Worm (Caenorhabditis elegans) whole organism, L2 larva: ENCODE data around the gene gtbp-1.
A peak's percentile ranks its signal among the peaks of the same experiment; 100 is the strongest.

ENCODE experiments used
- C34F6.9 ChIP-seq: fragments of 150-350 bp; optimal IDR thresholded peaks from 2 replicates; lab custom pipeline; 2014; ENCODE audit warnings: missing biosample characterization, missing genetic modification characterization
- F13H6.1 ChIP-seq: sonication (generic microtip); optimal IDR thresholded peaks from 2 replicates; lab custom pipeline; 2016; ENCODE audit warnings: missing genetic modification characterization, missing compliant biosample characterization
- R02D3.7 ChIP-seq: fragments of 150-350 bp; optimal IDR thresholded peaks from 2 replicates; lab custom pipeline; 2014; ENCODE audit warnings: missing biosample characterization, missing genetic modification characterization
- Y55F3AM.14 ChIP-seq: fragments of 200-800 bp; sonication (Bioruptor generic); optimal IDR thresholded peaks from 2 replicates; lab custom pipeline; 2018; ENCODE audit warnings: mild to moderate bottlenecking, missing genetic modification characterization, missing compliant biosample characterization
- alr-1 ChIP-seq: fragments of 150-350 bp; optimal IDR thresholded peaks from 2 replicates; lab custom pipeline; 2014; ENCODE audit warnings: missing biosample characterization, missing genetic modification characterization
- aly-2 ChIP-seq: fragments of 150-350 bp; optimal IDR thresholded peaks from 2 replicates; lab custom pipeline; 2014; ENCODE audit warnings: missing biosample characterization, missing genetic modification characterization
- blmp-1 ChIP-seq: sonication (generic microtip); optimal IDR thresholded peaks from 2 replicates; lab custom pipeline; 2017; ENCODE audit warnings: missing genetic modification characterization, mild to moderate bottlenecking, missing compliant biosample characterization, antibody characterized with exemption, moderate library complexity; ENCODE audit not compliant: insufficient read depth
- ceh-82 ChIP-seq: fragments of 150-350 bp; optimal IDR thresholded peaks from 2 replicates; lab custom pipeline; 2014; ENCODE audit warnings: missing biosample characterization, missing genetic modification characterization
- crh-2 ChIP-seq: sonication (generic microtip); optimal IDR thresholded peaks from 2 replicates; lab custom pipeline; 2017; ENCODE audit warnings: missing biosample characterization, missing genetic modification characterization
- dmd-4 ChIP-seq: sonication (generic microtip); optimal IDR thresholded peaks from 2 replicates; lab custom pipeline; 2017; ENCODE audit warnings: missing biosample characterization, missing genetic modification characterization
- egl-27 ChIP-seq: sonication (generic microtip); optimal IDR thresholded peaks from 3 replicates; lab custom pipeline; 2017; ENCODE audit warnings: missing biosample characterization, missing genetic modification reagents, missing genetic modification characterization
- elt-1 ChIP-seq: fragments of 150-350 bp; optimal IDR thresholded peaks from 2 replicates; lab custom pipeline; 2014; ENCODE audit warnings: missing biosample characterization, missing genetic modification characterization
- elt-3 ChIP-seq: sonication (generic microtip); optimal IDR thresholded peaks from 2 replicates; lab custom pipeline; 2017; ENCODE audit warnings: missing biosample characterization, missing genetic modification characterization
- fos-1 ChIP-seq: fragments of 150-350 bp; optimal IDR thresholded peaks from 2 replicates; lab custom pipeline; 2014; ENCODE audit warnings: missing biosample characterization, missing genetic modification characterization
- gmeb-1 ChIP-seq: fragments of 150-350 bp; optimal IDR thresholded peaks from 2 replicates; lab custom pipeline; 2014; ENCODE audit warnings: missing biosample characterization, missing genetic modification characterization
- lin-11 ChIP-seq: fragments of 150-350 bp; sonication (generic microtip); optimal IDR thresholded peaks from 2 replicates; lab custom pipeline; 2014; ENCODE audit warnings: missing biosample characterization, missing genetic modification characterization, inconsistent platforms, mixed read lengths
- lin-13 ChIP-seq: fragments of 150-350 bp; optimal IDR thresholded peaks from 2 replicates; lab custom pipeline; 2014; ENCODE audit warnings: missing biosample characterization, missing genetic modification reagents, missing genetic modification characterization
- lin-39 ChIP-seq: fragments of 150-350 bp; optimal IDR thresholded peaks from 2 replicates; lab custom pipeline; 2014; ENCODE audit warnings: missing biosample characterization, missing genetic modification reagents, missing genetic modification characterization
- lsy-2 ChIP-seq, 2 experiments: fragments of 150-350 bp in 1 of 2; sonication (generic microtip) in 1 of 2; optimal IDR thresholded peaks; 2 replicates each; lab custom pipeline; 2014 to 2017; ENCODE audit warnings: missing biosample characterization in 2 of 2, missing genetic modification characterization in 2 of 2
- mab-5 ChIP-seq: fragments of 150-350 bp; optimal IDR thresholded peaks from 2 replicates; lab custom pipeline; 2014; ENCODE audit warnings: missing biosample characterization, missing genetic modification characterization
- mbf-1 ChIP-seq: sonication (generic microtip); optimal IDR thresholded peaks from 2 replicates; lab custom pipeline; 2017; ENCODE audit warnings: missing biosample characterization, missing genetic modification characterization
- mdl-1 ChIP-seq, 2 experiments: fragments of 150-350 bp in 1 of 2; sonication (generic microtip) in 1 of 2; optimal IDR thresholded peaks; 2 replicates each; lab custom pipeline; 2017; ENCODE audit warnings: missing biosample characterization in 2 of 2, missing genetic modification characterization in 2 of 2
- nhr-10 ChIP-seq: sonication (generic microtip); optimal IDR thresholded peaks from 2 replicates; lab custom pipeline; 2017; ENCODE audit warnings: missing biosample characterization, missing genetic modification characterization
- nhr-11 ChIP-seq: fragments of 150-350 bp; optimal IDR thresholded peaks from 2 replicates; lab custom pipeline; 2014; ENCODE audit warnings: missing biosample characterization, missing genetic modification characterization
- nhr-12 ChIP-seq: fragments of 150-350 bp; optimal IDR thresholded peaks from 2 replicates; lab custom pipeline; 2014; ENCODE audit warnings: missing biosample characterization, missing genetic modification characterization
- nhr-25 ChIP-seq: fragments of 150-350 bp; sonication (generic microtip); optimal IDR thresholded peaks from 3 replicates; lab custom pipeline; 2014; ENCODE audit warnings: missing biosample characterization, missing genetic modification characterization
- nhr-77 ChIP-seq: fragments of 150-350 bp; optimal IDR thresholded peaks from 2 replicates; lab custom pipeline; 2014; ENCODE audit warnings: missing biosample characterization, missing genetic modification characterization
- peb-1 ChIP-seq: fragments of 150-350 bp; optimal IDR thresholded peaks from 2 replicates; lab custom pipeline; 2014; ENCODE audit warnings: missing biosample characterization, missing genetic modification characterization
- sem-4 ChIP-seq: fragments of 150-350 bp; optimal IDR thresholded peaks from 2 replicates; lab custom pipeline; 2014; ENCODE audit warnings: missing biosample characterization, missing genetic modification reagents, missing genetic modification characterization
- skn-1 ChIP-seq: sonication (generic microtip); optimal IDR thresholded peaks from 2 replicates; lab custom pipeline; 2017; ENCODE audit warnings: missing biosample characterization, missing genetic modification characterization
- sma-3 ChIP-seq: sonication (generic microtip); optimal IDR thresholded peaks from 2 replicates; lab custom pipeline; 2016; ENCODE audit warnings: missing genetic modification reagents, missing genetic modification characterization, missing compliant biosample characterization
- sma-9 ChIP-seq, 2 experiments: fragments of 150-350 bp in 1 of 2; sonication (generic microtip) in 1 of 2; optimal IDR thresholded peaks; 2 replicates each; lab custom pipeline; 2014 to 2016; ENCODE audit warnings: missing genetic modification characterization in 2 of 2, mild to moderate bottlenecking in 1 of 2, missing biosample characterization in 1 of 2, missing compliant biosample characterization in 1 of 2, missing genetic modification reagents in 1 of 2, moderate library complexity in 1 of 2
- ztf-1 ChIP-seq: fragments of 200-800 bp; sonication (Bioruptor generic); conservative IDR thresholded peaks from 2 replicates; pipeline ENCODE4 v1.3.6; 2022; ENCODE audit warnings: missing genetic modification characterization, missing compliant biosample characterization
- ztf-4 ChIP-seq: fragments of 150-350 bp; optimal IDR thresholded peaks from 2 replicates; lab custom pipeline; 2014; ENCODE audit warnings: missing biosample characterization, missing genetic modification characterization

Gene gtbp-1

ce11 chrIV:10151439-10151997 lies 22.8 kb upstream of the gtbp-1 start, which contains the start of gene copg-1 (continued):
- TF ChIP-seq ztf-4 (tag; lab: Kevin White, UChicago), result no peak
- TF ChIP-seq lin-11 (tag; lab: Kevin White, UChicago), result no peak
- TF ChIP-seq fos-1 (tag; lab: Kevin White, UChicago), result peak; percentile 5
- peak; percentile 69 for TF ChIP-seq sma-9 (GFP tag; optimal IDR thresholded peaks at IDR 0.05; lab: Kevin White, UChicago)
- no peak for TF ChIP-seq sma-9 (tag; optimal IDR thresholded peaks at IDR 0.05; lab: Kevin White, UChicago)
- TF ChIP-seq lin-39 (tag; lab: Kevin White, UChicago), result no peak
- no peak for TF ChIP-seq elt-1 (tag; lab: Kevin White, UChicago)
- no peak for TF ChIP-seq elt-3 (tag; lab: Kevin White, UChicago)
- TF ChIP-seq, all 48 proteins: peak for 12

DNA sequence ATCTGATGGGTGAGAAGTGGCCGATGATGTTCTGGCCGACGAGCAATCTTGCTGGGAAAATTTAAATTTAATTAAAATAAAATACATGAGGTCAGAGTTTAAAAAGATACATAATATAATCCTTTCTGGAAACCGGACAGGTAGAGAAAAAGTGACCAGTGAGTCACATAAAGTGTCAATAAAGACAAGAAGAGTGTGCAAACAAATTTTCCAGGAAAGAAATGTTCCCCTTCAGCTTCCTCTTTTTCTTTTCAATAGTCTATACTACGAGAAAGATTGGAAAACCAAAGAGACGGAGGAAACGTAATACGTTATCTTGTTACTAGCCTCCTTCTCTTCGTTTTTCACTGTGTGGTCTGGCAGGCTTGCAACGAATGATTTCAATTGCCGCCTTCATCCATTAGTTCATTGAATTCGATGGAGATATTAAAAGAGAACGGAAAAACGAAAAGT lies 21.8 kb upstream of the gtbp-1 start, which contains the start of gene tsp-12:
Gene tsp-12, minus strand, starts transcription at position 51 of the 453 bp plus-strand sequence.
- TF ChIP-seq nhr-25 (tag; lab: Kevin White, UChicago) (no peak), sma-9 (GFP tag; optimal IDR thresholded peaks at IDR 0.05; lab: Kevin White, UChicago) (no peak), sma-9 (tag; optimal IDR thresholded peaks at IDR 0.05; lab: Kevin White, UChicago) (no peak), skn-1 (tag; lab: Kevin White, UChicago) (no peak), aly-2 (tag; lab: Kevin White, UChicago) (no peak), lin-13 (GFP tag; lab: Kevin White, UChicago) (peak; percentile 23), C34F6.9 (peak; percentile 2), nhr-77 (tag; lab: Kevin White, UChicago) (no peak), dmd-4 (tag; lab: Kevin White, UChicago) (no peak), alr-1 (tag; lab: Kevin White, UChicago) (no peak), nhr-12 (no peak), elt-1 (tag; lab: Kevin White, UChicago) (no peak), nhr-10 (tag; lab: Kevin White, UChicago) (no peak), mbf-1 (tag; lab: Kevin White, UChicago) (no peak), sem-4 (no peak), mab-5 (tag; lab: Kevin White, UChicago) (no peak), nhr-11 (tag; lab: Kevin White, UChicago) (no peak), ceh-82 (tag; lab: Kevin White, UChicago) (no peak), elt-3 (tag; lab: Kevin White, UChicago) (no peak), blmp-1 (tag; lab: Kevin White, UChicago) (no peak), lin-11 (tag; lab: Kevin White, UChicago) (no peak), lin-39 (tag; lab: Kevin White, UChicago) (no peak), F13H6.1 (tag; lab: Kevin White, UChicago) (peak; percentile 51), R02D3.7 (no peak), Y55F3AM.14 (GFP tag; lab: Kevin White, UChicago) (no peak)
- TF ChIP-seq, all 48 proteins: peak for 3

DNA sequence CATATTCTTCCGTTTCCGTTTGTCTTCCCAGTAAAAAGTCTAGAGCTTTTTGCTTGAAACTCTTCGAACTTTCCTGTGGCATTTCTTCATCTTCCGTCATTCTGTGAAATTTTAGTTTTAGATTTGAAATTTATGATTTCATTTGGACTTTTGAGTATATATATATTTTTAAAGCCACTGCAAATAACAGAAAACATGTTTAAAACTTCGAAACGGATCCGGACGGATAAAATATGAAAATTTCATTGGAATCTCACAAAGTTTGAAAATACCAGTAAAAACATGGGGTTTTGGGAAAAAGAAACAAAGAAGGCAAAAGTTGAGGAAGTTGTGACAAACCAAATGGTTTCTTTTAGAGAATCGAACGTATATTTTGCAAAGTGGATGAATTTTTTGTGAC lies 20.2 kb upstream of the gtbp-1 start, which contains the start of gene pigs-1:
Gene pigs-1, minus strand, starts transcription at position 101 of the 400 bp plus-strand sequence.
- TF ChIP-seq C34F6.9 (no peak), mdl-1 (tag; optimal IDR thresholded peaks at IDR 0.05; lab: Kevin White, UChicago) (no peak), nhr-25 (tag; lab: Kevin White, UChicago) (no peak), peb-1 (tag; lab: Kevin White, UChicago) (no peak), crh-2 (tag; lab: Kevin White, UChicago) (no peak), sma-3 (no peak), alr-1 (tag; lab: Kevin White, UChicago) (no peak), lin-13 (GFP tag; lab: Kevin White, UChicago) (no peak), sem-4 (no peak), lin-11 (tag; lab: Kevin White, UChicago) (no peak), mab-5 (tag; lab: Kevin White, UChicago) (no peak), ztf-1 (GFP tag; lab: Robert Waterston, UW) (no peak), aly-2 (tag; lab: Kevin White, UChicago) (no peak), ztf-4 (tag; lab: Kevin White, UChicago) (no peak), fos-1 (tag; lab: Kevin White, UChicago) (no peak), skn-1 (tag; lab: Kevin White, UChicago) (no peak), lin-39 (tag; lab: Kevin White, UChicago) (no peak), lsy-2 (tag; optimal IDR thresholded peaks at IDR 0.05; lab: Kevin White, UChicago) (no peak)

DNA sequence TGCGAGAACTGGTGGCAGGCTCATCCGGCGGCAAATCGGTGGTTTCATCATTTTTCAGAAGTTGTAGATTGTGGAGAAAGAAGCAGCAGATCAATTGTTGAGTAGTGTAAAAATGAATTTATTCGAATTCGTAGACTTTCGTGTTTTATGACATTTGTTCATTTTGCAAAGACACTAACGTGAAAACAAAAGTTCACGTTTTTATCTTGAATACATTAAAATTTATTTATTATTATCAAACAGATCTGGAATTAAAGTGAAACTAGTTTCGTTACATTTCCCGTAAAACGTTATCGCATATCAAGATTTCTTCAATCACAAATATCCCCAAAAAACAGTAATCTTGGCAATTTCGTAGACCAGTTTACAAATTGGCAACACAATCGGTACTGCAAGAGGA lies 18.1 kb upstream of the gtbp-1 start, which contains the start of gene T14G10.8:
Gene T14G10.8, minus strand, starts transcription at position 101 of the 400 bp plus-strand sequence.
- TF ChIP-seq nhr-10 (tag; lab: Kevin White, UChicago) (no peak), elt-1 (tag; lab: Kevin White, UChicago) (no peak), fos-1 (tag; lab: Kevin White, UChicago) (no peak), sma-3 (no peak), elt-3 (tag; lab: Kevin White, UChicago) (no peak), dmd-4 (tag; lab: Kevin White, UChicago) (no peak), blmp-1 (tag; lab: Kevin White, UChicago) (no peak), gmeb-1 (tag; lab: Kevin White, UChicago) (no peak), skn-1 (tag; lab: Kevin White, UChicago) (no peak), lsy-2 (tag; optimal IDR thresholded peaks at IDR 0.05; lab: Kevin White, UChicago) (no peak), peb-1 (tag; lab: Kevin White, UChicago) (no peak), egl-27 (no peak), nhr-11 (tag; lab: Kevin White, UChicago) (no peak), aly-2 (tag; lab: Kevin White, UChicago) (no peak)
